Fruit fly (Drosophila melanogaster) whole organism, embryonic: Measurements from ENCODE around the gene CG14102.

ENCODE experiments used
- CG12659 ChIP-seq: fragments of 200-800 bp; sonication (Bioruptor generic); optimal IDR thresholded peaks from 3 replicates; lab custom pipeline; 2017; ENCODE audit warnings: mild to moderate bottlenecking, missing biosample characterization, missing genetic modification reagents, missing genetic modification characterization
- CG6654 ChIP-seq: fragments of 200-800 bp; sonication (Bioruptor generic); optimal IDR thresholded peaks from 2 replicates; lab custom pipeline; 2017; ENCODE audit warnings: missing biosample characterization, mild to moderate bottlenecking, missing genetic modification characterization
- Drgx ChIP-seq: fragments of 200-800 bp; sonication (Bioruptor generic); IDR thresholded peaks from 2 replicates; pipeline ENCODE4 v1.3.6; 2022; ENCODE audit warnings: missing biosample characterization, missing genetic modification characterization
- hkb ChIP-seq, 2 experiments: fragments of 200-800 bp in 1 of 2; fragments of >200 bp in 1 of 2; sonication (Bioruptor generic) in 1 of 2; IDR thresholded peaks in 1 of 2; optimal IDR thresholded peaks in 1 of 2; 2 replicates each; pipeline versions ENCODE4 v1.3.6 to Lab custom; 2017 to 2022; ENCODE audit warnings: missing biosample characterization in 1 of 2, missing genetic modification characterization in 1 of 2
- pan ChIP-seq, 4 experiments: fragments of >200 bp in 3 of 4; fragments of 200-800 bp in 1 of 4; sonication (Bioruptor generic) in 1 of 4; optimal IDR thresholded peaks in 3 of 4; IDR thresholded peaks in 1 of 4; 2 replicates each; pipeline versions ENCODE4 v1.3.6 to Lab custom; 2017 to 2022; ENCODE audit warnings: missing biosample characterization in 2 of 4, missing genetic modification characterization in 2 of 4, mixed read lengths in 1 of 4
- slbo ChIP-seq: fragments of 200-800 bp; sonication (Bioruptor generic); IDR thresholded peaks from 2 replicates; pipeline ENCODE4 v1.3.6; 2022; ENCODE audit warnings: missing biosample characterization, missing genetic modification characterization
- z ChIP-seq: fragments of 200-800 bp; sonication (Bioruptor generic); IDR thresholded peaks from 3 replicates; pipeline ENCODE4 v1.3.6; 2022; ENCODE audit warnings: missing biosample characterization, missing genetic modification characterization
- zf30C ChIP-seq: fragments of 200-800 bp; sonication (Bioruptor generic); optimal IDR thresholded peaks from 3 replicates; lab custom pipeline; 2018; ENCODE audit warnings: missing biosample characterization, mild to moderate bottlenecking, missing genetic modification characterization

- TF ChIP-seq CG12659 (GFP tag; lab: Kevin White, UChicago) (peak; percentile 42), z (no peak), hkb (optimal IDR thresholded peaks at IDR 0.05; lab: Kevin White, UChicago) (no peak), hkb (GFP tag; IDR thresholded peaks at IDR 0.05; lab: Robert Waterston, UW) (0 out of 2 replicates have a peak, but pooled peaks have one; percentile 20), CG6654 (GFP tag; lab: Kevin White, UChicago) (no peak), slbo (GFP tag; lab: Robert Waterston, UW) (no peak), Drgx (GFP tag; lab: Robert Waterston, UW) (no peak), zf30C (no peak), pan (optimal IDR thresholded peaks at IDR 0.05; lab: Kevin White, UChicago) (no peak), pan (GFP tag; optimal IDR thresholded peaks at IDR 0.05 in 1 of 2, IDR thresholded peaks at IDR 0.05 in 1 of 2) (no peak)
Measured at dm6 chr3L:19807103-19807502, 6.0 kb upstream of the CG14102 start, which contains the start of the genes CG14104 and Kap-alpha1.
